Worm (Caenorhabditis elegans): Measurements from ENCODE around the gene bus-5.

ce11 chrX:2130141-2130540 lies 17.2 kb upstream of the bus-5 start, which contains the start of gene F53B1.8:
- TF ChIP-seq unc-130 (tag; optimal IDR thresholded peaks at IDR 0.05) (no peak), ceh-88 (GFP tag; IDR thresholded peaks at IDR 0.05) (no peak), nhr-85 (tag) (no peak), lin-14 (GFP tag; optimal IDR thresholded peaks at IDR 0.05) (peak; percentile 44), jun-1 (tag; optimal IDR thresholded peaks at IDR 0.05) (no peak), unc-98 (GFP tag; IDR thresholded peaks at IDR 0.05) (no peak), rnt-1 (tag; optimal IDR thresholded peaks at IDR 0.05) (no peak), nhr-11 (tag; optimal IDR thresholded peaks at IDR 0.05) (no peak), dsc-1 (tag; optimal IDR thresholded peaks at IDR 0.05) (no peak)

Measured in whole organism, L1 larva.